Worm (Caenorhabditis elegans) whole organism, mixed stage, embryonic: ENCODE measurements around the gene sas-1.
A peak's percentile ranks its signal among the peaks of the same experiment; 100 is the strongest.

Experiments
- bed-3 ChIP-seq: fragments of 200-800 bp; sonication (Bioruptor generic); optimal IDR thresholded peaks from 3 replicates; lab custom pipeline; 2018; ENCODE audit warnings: mild to moderate bottlenecking, missing genetic modification characterization, moderate library complexity, missing compliant biosample characterization
- blmp-1 ChIP-seq: fragments of 150-350 bp; optimal IDR thresholded peaks from 2 replicates; lab custom pipeline; 2014; ENCODE audit warnings: missing biosample characterization, missing genetic modification characterization
- ceh-39 ChIP-seq: fragments of 150-350 bp; optimal IDR thresholded peaks from 2 replicates; lab custom pipeline; 2014; ENCODE audit warnings: missing biosample characterization, missing genetic modification characterization
- ces-1 ChIP-seq: fragments of 150-350 bp; optimal IDR thresholded peaks from 2 replicates; lab custom pipeline; 2014; ENCODE audit warnings: missing biosample characterization, missing genetic modification reagents, missing genetic modification characterization
- elt-1 ChIP-seq: sonication (generic microtip); optimal IDR thresholded peaks from 2 replicates; lab custom pipeline; 2017; ENCODE audit warnings: missing genetic modification characterization, mild to moderate bottlenecking, missing compliant biosample characterization, antibody characterized with exemption, moderate library complexity, borderline replicate concordance; ENCODE audit not compliant: insufficient read depth
- elt-3 ChIP-seq: fragments of 150-350 bp; optimal IDR thresholded peaks from 2 replicates; lab custom pipeline; 2014; ENCODE audit warnings: missing biosample characterization, missing genetic modification characterization
- lin-13 ChIP-seq: fragments of 150-350 bp; optimal IDR thresholded peaks from 2 replicates; lab custom pipeline; 2014; ENCODE audit warnings: missing biosample characterization, missing genetic modification characterization
- mep-1 ChIP-seq: fragments of 150-350 bp; optimal IDR thresholded peaks from 2 replicates; lab custom pipeline; 2017; ENCODE audit warnings: missing biosample characterization, missing genetic modification reagents, missing genetic modification characterization, inconsistent platforms
- nhr-12 ChIP-seq: fragments of 150-350 bp; optimal IDR thresholded peaks from 2 replicates; lab custom pipeline; 2014; ENCODE audit warnings: missing biosample characterization, missing genetic modification characterization
- nhr-28 ChIP-seq: fragments of 150-350 bp; optimal IDR thresholded peaks from 2 replicates; lab custom pipeline; 2014; ENCODE audit warnings: missing biosample characterization, missing genetic modification characterization
- pha-4 ChIP-seq: fragments of 150-350 bp; optimal IDR thresholded peaks from 2 replicates; lab custom pipeline; 2018; ENCODE audit warnings: missing biosample characterization, missing genetic modification reagents, missing genetic modification characterization
- snpc-4 ChIP-seq: fragments of 150-350 bp; optimal IDR thresholded peaks from 2 replicates; lab custom pipeline; 2014; ENCODE audit warnings: missing biosample characterization, missing genetic modification characterization
- unc-39 ChIP-seq: fragments of 150-350 bp; optimal IDR thresholded peaks from 2 replicates; lab custom pipeline; 2014; ENCODE audit warnings: missing biosample characterization, missing genetic modification characterization
- ztf-11 ChIP-seq: fragments of 150-350 bp; optimal IDR thresholded peaks from 2 replicates; lab custom pipeline; 2014; ENCODE audit warnings: missing biosample characterization, missing genetic modification characterization

DNA sequence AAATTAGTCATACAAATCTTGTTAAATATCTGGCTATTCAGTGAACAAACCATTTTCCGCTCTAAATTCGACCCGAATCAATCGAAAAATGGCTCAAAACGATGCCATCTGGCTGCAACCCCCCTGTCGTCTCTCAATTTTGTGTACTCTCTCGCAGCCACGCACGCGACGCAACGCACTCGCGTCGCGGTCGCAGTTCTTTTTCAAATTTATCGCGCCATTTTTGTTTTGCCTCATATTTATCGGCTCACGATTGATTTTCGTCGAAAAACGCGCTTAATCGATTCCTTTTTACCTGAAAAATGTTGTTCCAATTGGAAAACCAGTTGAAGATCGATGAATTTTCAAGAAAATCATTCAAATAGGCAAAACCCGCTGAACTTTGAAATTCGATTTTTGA, 14.6 kb downstream of the sas-1 start:
- no peak for TF ChIP-seq snpc-4 (tag; lab: Kevin White, UChicago)
- TF ChIP-seq elt-1 (tag; lab: Kevin White, UChicago), result no peak
- TF ChIP-seq mep-1, result no peak
- TF ChIP-seq ceh-39 (tag; lab: Kevin White, UChicago), result peak; percentile 65
- no peak for TF ChIP-seq nhr-28 (tag; lab: Kevin White, UChicago)
- no peak for TF ChIP-seq bed-3
- no peak for TF ChIP-seq pha-4 (tag; lab: Kevin White, UChicago)
- no peak for TF ChIP-seq lin-13 (tag; lab: Kevin White, UChicago)
- no peak for TF ChIP-seq elt-3
- TF ChIP-seq blmp-1 (tag; lab: Kevin White, UChicago), result no peak
- TF ChIP-seq ztf-11 (tag; lab: Kevin White, UChicago), result no peak
- TF ChIP-seq nhr-12 (tag; lab: Kevin White, UChicago), result no peak
- TF ChIP-seq unc-39, result no peak
- TF ChIP-seq ces-1, result no peak
